Worm (Caenorhabditis elegans): ENCODE results near the gene R11.3.

The R11.3 gene

DNA sequence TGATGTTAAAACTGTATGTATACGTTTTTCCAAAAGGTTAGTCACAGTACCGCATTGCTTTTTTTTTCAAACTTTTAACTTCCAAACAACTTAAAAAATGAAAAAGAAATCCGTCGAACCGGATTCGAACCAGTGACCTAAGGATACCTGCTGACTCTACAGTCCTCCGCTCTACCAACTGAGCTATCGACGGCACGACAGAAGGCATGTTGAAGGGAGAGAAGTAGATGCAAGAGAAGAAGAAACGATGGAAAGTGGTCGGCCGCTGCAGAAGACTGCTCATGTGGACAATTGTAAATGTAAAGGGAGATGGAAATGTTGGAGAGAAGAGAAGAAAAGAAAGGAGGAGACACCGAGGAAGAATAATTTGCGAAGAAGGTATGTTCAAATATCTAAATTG lies 10.6 kb upstream of the R11.3 start (continued):
- TF ChIP-seq F49E8.2 (tag; optimal IDR thresholded peaks at IDR 0.05; ENCODE audit: insufficient read depth) (peak; percentile 47), madf-3 (GFP tag; IDR thresholded peaks at IDR 0.05) (peak; percentile 84), sdz-38 (tag; optimal IDR thresholded peaks at IDR 0.05) (no peak), F57C9.4 (tag; optimal IDR thresholded peaks at IDR 0.05) (peak; percentile 61), dpl-1 (GFP tag; optimal IDR thresholded peaks at IDR 0.05) (peak; percentile 16), ceh-40 (GFP tag; IDR thresholded peaks at IDR 0.05) (peak; percentile 80), aptf-2 (GFP tag; conservative IDR thresholded peaks at IDR 0.05) (0 out of 2 replicates have a peak, but pooled peaks have one; percentile 26), Y53F4B.3 (GFP tag; IDR thresholded peaks at IDR 0.05) (no peak), ekl-4 (GFP tag; IDR thresholded peaks at IDR 0.05) (peak; percentile 89), akir-1 (GFP tag; optimal IDR thresholded peaks at IDR 0.05) (peak; percentile 76), nhr-90 (tag; optimal IDR thresholded peaks at IDR 0.05) (peak; percentile 73), ceh-100 (GFP tag; IDR thresholded peaks at IDR 0.05) (peak; percentile 69), F57A8.1 (GFP tag; optimal IDR thresholded peaks at IDR 0.05) (peak; percentile 87), K12H6.12 (tag; optimal IDR thresholded peaks at IDR 0.05) (peak; percentile 69), lag-1 (GFP tag; IDR thresholded peaks at IDR 0.05) (peak; percentile 50; the same call in 1 of the 2 replicates), ztf-25 (GFP tag; IDR thresholded peaks at IDR 0.05) (peak; percentile 81), F33H1.4 (GFP tag; IDR thresholded peaks at IDR 0.05) (0 out of 2 replicates have a peak, but pooled peaks have one; percentile 17), F23B12.7 (tag; optimal IDR thresholded peaks at IDR 0.05; ENCODE audit: insufficient read depth) (peak; percentile 88), ceh-79 (tag; optimal IDR thresholded peaks at IDR 0.05) (no peak), attf-5 (GFP tag; optimal IDR thresholded peaks at IDR 0.05) (peak; percentile 40), somi-1 (GFP tag; optimal IDR thresholded peaks at IDR 0.05) (peak; percentile 75), lin-26 (GFP tag; IDR thresholded peaks at IDR 0.05) (peak; percentile 97), Y95B8A.8 (GFP tag; IDR thresholded peaks at IDR 0.05) (peak; percentile 57; the same call in 1 of the 2 replicates), mel-28 (tag; optimal IDR thresholded peaks at IDR 0.05; ENCODE audit: borderline replicate concordance) (peak; percentile 46), F52B5.7 (tag; optimal IDR thresholded peaks at IDR 0.05) (peak; percentile 89), madf-6 (GFP tag; IDR thresholded peaks at IDR 0.05) (peak; percentile 77), sea-2 (GFP tag; IDR thresholded peaks at IDR 0.05) (peak; percentile 71; the same call in 1 of the 2 replicates), die-1 (tag; optimal IDR thresholded peaks at IDR 0.05) (peak; percentile 81), mcd-1 (GFP tag; IDR thresholded peaks at IDR 0.05) (peak; percentile 81), ceh-58 (GFP tag; IDR thresholded peaks at IDR 0.05) (peak; percentile 89; the same call in 1 of the 2 replicates), egl-44 (GFP tag; IDR thresholded peaks at IDR 0.05) (peak; percentile 97), gei-17 (GFP tag; optimal IDR thresholded peaks at IDR 0.05) (peak; percentile 94), egl-18 (GFP tag; IDR thresholded peaks at IDR 0.05) (peak; percentile 89), cebp-2 (GFP tag; IDR thresholded peaks at IDR 0.05) (peak; percentile 91; the same call in 1 of the 2 replicates), pbrm-1 (GFP tag; IDR thresholded peaks at IDR 0.05) (peak; percentile 92), Y56A3A.18 (GFP tag; IDR thresholded peaks at IDR 0.05) (peak; percentile 96), F39B2.1 (GFP tag; IDR thresholded peaks at IDR 0.05) (peak; percentile 84; the same call in 1 of the 2 replicates), D2030.7 (GFP tag; IDR thresholded peaks at IDR 0.05) (peak; percentile 80), C17E4.6 (GFP tag; IDR thresholded peaks at IDR 0.05) (peak; percentile 39; the same call in 1 of the 2 replicates), dpff-1 (tag; optimal IDR thresholded peaks at IDR 0.05) (no peak), fkh-3 (tag; optimal IDR thresholded peaks at IDR 0.05) (peak; percentile 91), zim-3 (tag; optimal IDR thresholded peaks at IDR 0.05) (peak; percentile 80), sptf-2 (GFP tag; optimal IDR thresholded peaks at IDR 0.05) (peak; percentile 79), ztf-28 (GFP tag; IDR thresholded peaks at IDR 0.05) (peak; percentile 80; the same call in 1 of the 2 replicates), nhr-120 (GFP tag; IDR thresholded peaks at IDR 0.05) (0 out of 2 replicates have a peak, but pooled peaks have one; percentile 65), lsl-1 (GFP tag; optimal IDR thresholded peaks at IDR 0.05) (no peak), ztf-26 (tag; optimal IDR thresholded peaks at IDR 0.05) (peak; percentile 93), let-526 (GFP tag; IDR thresholded peaks at IDR 0.05) (peak; percentile 67; the same call in 1 of the 2 replicates), lir-1 (GFP tag; conservative IDR thresholded peaks at IDR 0.05) (peak; percentile 52)

Measured in whole organism, young adult.